Worm (Caenorhabditis elegans): ENCODE data around the gene T10C6.7.

DNA sequence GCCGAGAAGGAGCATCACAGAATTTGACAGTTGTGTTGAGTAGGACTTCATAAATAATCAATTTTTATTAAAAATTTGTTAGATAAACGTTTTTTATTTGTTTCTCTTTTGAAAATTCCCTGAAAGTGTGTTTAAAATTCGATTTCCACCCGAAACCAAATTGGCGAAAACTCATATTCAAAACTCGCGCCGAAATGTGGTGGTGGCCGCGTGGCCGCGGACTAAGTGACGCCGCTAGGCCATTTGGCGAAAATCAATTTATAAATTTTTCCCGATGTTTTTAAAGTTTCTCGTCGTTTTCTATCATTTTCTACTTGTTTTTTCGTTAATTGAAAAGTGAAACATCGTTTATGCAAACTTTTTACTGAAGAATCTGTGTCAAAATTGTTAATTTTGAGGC, 8.9 kb downstream of the T10C6.7 start:
- TF ChIP-seq lsy-2 (tag; optimal IDR thresholded peaks at IDR 0.05), result no peak
- no peak for TF ChIP-seq fkh-10 (GFP tag; optimal IDR thresholded peaks at IDR 0.05)
- TF ChIP-seq nhr-25 (tag; optimal IDR thresholded peaks at IDR 0.05; ENCODE audit: borderline replicate concordance, insufficient read depth), result no peak
- TF ChIP-seq zag-1 (tag; optimal IDR thresholded peaks at IDR 0.05), result no peak
- TF ChIP-seq ama-1 (optimal IDR thresholded peaks at IDR 0.05), result no peak
- no peak for TF ChIP-seq T26A8.4 (GFP tag; IDR thresholded peaks at IDR 0.05)
- TF ChIP-seq nhr-11 (tag; optimal IDR thresholded peaks at IDR 0.05), result no peak

Measured in whole organism, L4 larva.